Worm (Caenorhabditis elegans) whole organism, L4 larva: Measurements from ENCODE around the gene C33D3.3.

ENCODE experiments used
- R02D3.7 ChIP-seq: fragments of 150-350 bp; sonication (generic microtip); optimal IDR thresholded peaks from 3 replicates; lab custom pipeline; 2014; ENCODE audit warnings: missing biosample characterization, missing genetic modification characterization
- ZK546.5 ChIP-seq, 2 experiments: sonication (generic microtip); optimal IDR thresholded peaks; 2 replicates each; lab custom pipeline; 2017; ENCODE audit warnings: missing biosample characterization in 2 of 2, missing genetic modification characterization in 2 of 2
- lsy-2 ChIP-seq, 2 experiments: fragments of 150-350 bp in 1 of 2; sonication (generic microtip) in 1 of 2; optimal IDR thresholded peaks; 2 replicates each; lab custom pipeline; 2014 to 2017; ENCODE audit warnings: missing biosample characterization in 2 of 2, missing genetic modification characterization in 2 of 2
- nhr-237 ChIP-seq: sonication (generic microtip); optimal IDR thresholded peaks from 2 replicates; lab custom pipeline; 2017; ENCODE audit warnings: missing biosample characterization, missing genetic modification characterization

- TF ChIP-seq lsy-2 (tag; optimal IDR thresholded peaks at IDR 0.05; lab: Kevin White, UChicago) = peak in 1 of 2 experiments; percentile 65
- TF ChIP-seq ZK546.5 (tag; optimal IDR thresholded peaks at IDR 0.05; lab: Kevin White, UChicago) = no peak
- TF ChIP-seq nhr-237 = no peak
- no peak for TF ChIP-seq R02D3.7 (tag; lab: Kevin White, UChicago)
These were observed 39.4 kb downstream of the C33D3.3 start, which contains the start of the genes mboa-7 and git-1 for ce11 chrX:10524483-10524948.
